In the genomic region with DNA sequence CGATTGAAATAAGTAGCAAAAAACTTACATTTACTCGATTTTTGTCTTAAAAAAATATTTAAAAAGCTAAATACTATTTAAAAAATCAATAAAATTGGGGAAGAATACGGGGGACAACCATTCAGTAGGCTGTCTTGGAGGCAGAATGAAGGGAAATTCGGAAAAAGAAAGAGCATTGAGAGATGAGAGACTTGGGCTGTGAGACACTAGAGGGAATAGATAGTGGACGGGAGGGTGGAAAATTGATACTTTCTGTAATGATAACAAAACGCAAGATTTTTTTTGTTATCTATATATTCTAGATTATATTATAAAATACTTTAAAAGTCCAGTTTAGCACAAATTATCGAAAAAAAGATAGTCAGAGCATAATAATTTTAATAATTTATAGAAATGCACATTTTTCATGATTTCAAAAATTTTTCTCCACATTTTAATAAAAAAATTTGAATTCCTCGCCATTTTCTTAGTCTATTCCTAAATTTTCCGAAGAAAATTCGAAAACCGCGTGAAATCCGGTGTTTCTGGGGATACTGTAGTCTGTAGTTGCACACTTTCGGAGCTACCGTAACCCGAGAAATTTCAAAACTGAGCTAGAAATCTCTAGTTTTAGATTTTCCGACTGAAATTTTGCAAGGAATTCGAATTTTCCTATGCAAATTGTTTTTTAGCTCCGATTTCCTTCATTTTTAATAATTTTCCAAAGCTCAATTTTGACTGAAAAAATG, we compare ENCODE assay signal across 7 worm cellular contexts.
TF ChIP-seq lines count a peak whose summit lies in the region.

No protein-coding gene starts in this region.

TF ChIP-seq in whole organism, L1 larva, 84 proteins besides CTCF, POLR2A, EP300 and RAD21 (continues in another document):
- TF ChIP-seq alr-1 (tag; optimal IDR thresholded peaks at IDR 0.05; lab: Kevin White, UChicago; ENCODE audit: borderline replicate concordance) (no peak), isw-1 (GFP tag; IDR thresholded peaks at IDR 0.05; lab: Robert Waterston, UW) (no peak), nhr-20 (tag; optimal IDR thresholded peaks at IDR 0.05; lab: Kevin White, UChicago) (no peak), tbx-2 (tag; optimal IDR thresholded peaks at IDR 0.05; lab: Kevin White, UChicago) (no peak), nhr-84 (tag; optimal IDR thresholded peaks at IDR 0.05; lab: Kevin White, UChicago) (no peak), unc-86 (tag; optimal IDR thresholded peaks at IDR 0.05; lab: Kevin White, UChicago) (no peak), fkh-10 (GFP tag; optimal IDR thresholded peaks at IDR 0.05; lab: Kevin White, UChicago) (no peak), nhr-19 (GFP tag; conservative IDR thresholded peaks at IDR 0.05; lab: Robert Waterston, UW) (no peak), unc-98 (GFP tag; IDR thresholded peaks at IDR 0.05; lab: Robert Waterston, UW) (no peak), ceh-63 (GFP tag; optimal IDR thresholded peaks at IDR 0.05; lab: Kevin White, UChicago) (no peak), aha-1 (tag; optimal IDR thresholded peaks at IDR 0.05; lab: Kevin White, UChicago) (no peak), nhr-47 (tag; optimal IDR thresholded peaks at IDR 0.05; lab: Kevin White, UChicago) (no peak)

TF ChIP-seq in whole organism, L2 larva, 48 proteins besides CTCF, POLR2A, EP300 and RAD21:
- no peak for TF ChIP-seq nhr-21 (tag; optimal IDR thresholded peaks at IDR 0.05; lab: Kevin White, UChicago)
- TF ChIP-seq fos-1 (tag; optimal IDR thresholded peaks at IDR 0.05; lab: Kevin White, UChicago): peak; percentile 49
- TF ChIP-seq nhr-10 (tag; optimal IDR thresholded peaks at IDR 0.05; lab: Kevin White, UChicago): no peak
- TF ChIP-seq gmeb-1 (tag; optimal IDR thresholded peaks at IDR 0.05; lab: Kevin White, UChicago): peak; percentile 16
- TF ChIP-seq zag-1 (tag; optimal IDR thresholded peaks at IDR 0.05; lab: Kevin White, UChicago): no peak
- TF ChIP-seq lin-39 (tag; optimal IDR thresholded peaks at IDR 0.05; lab: Kevin White, UChicago): no peak

TF ChIP-seq in whole organism, L3 larva, 47 proteins besides CTCF, POLR2A, EP300 and RAD21:
- TF ChIP-seq ama-1 (optimal IDR thresholded peaks at IDR 0.05; lab: Kevin White, UChicago): no peak
- peak; percentile 84 for TF ChIP-seq elt-2 (tag; optimal IDR thresholded peaks at IDR 0.05; lab: Kevin White, UChicago)
- peak; percentile 19 for TF ChIP-seq ceh-28 (tag; optimal IDR thresholded peaks at IDR 0.05; lab: Kevin White, UChicago)

TF ChIP-seq in whole organism, L4 larva, 104 proteins besides CTCF, POLR2A, EP300 and RAD21 (continues in another document):
- peak; percentile 54 for TF ChIP-seq nhr-28 (tag; optimal IDR thresholded peaks at IDR 0.05; lab: Kevin White, UChicago)
- peak; percentile 41 for TF ChIP-seq hlh-11 (tag; optimal IDR thresholded peaks at IDR 0.05; lab: Kevin White, UChicago)
- TF ChIP-seq duxl-1 (tag; optimal IDR thresholded peaks at IDR 0.05; lab: Kevin White, UChicago; ENCODE audit: poor library complexity): peak; percentile 96
- no peak for TF ChIP-seq mep-1 (tag; optimal IDR thresholded peaks at IDR 0.05; lab: Kevin White, UChicago)
- TF ChIP-seq dpl-1 (GFP tag; optimal IDR thresholded peaks at IDR 0.05; lab: Kevin White, UChicago): peak; percentile 12
- TF ChIP-seq lim-7 (GFP tag; IDR thresholded peaks at IDR 0.05; lab: Robert Waterston, UW): no peak
- TF ChIP-seq mxl-2 (GFP tag; conservative IDR thresholded peaks at IDR 0.05; lab: Robert Waterston, UW): no peak
- no peak for TF ChIP-seq unc-130 (GFP tag; optimal IDR thresholded peaks at IDR 0.05; lab: Kevin White, UChicago)
- no peak for TF ChIP-seq zip-2 (tag; optimal IDR thresholded peaks at IDR 0.05; lab: Kevin White, UChicago)
- TF ChIP-seq nhr-10 (tag; optimal IDR thresholded peaks at IDR 0.05; lab: Kevin White, UChicago): no peak
- TF ChIP-seq pqm-1 (tag; optimal IDR thresholded peaks at IDR 0.05; lab: Kevin White, UChicago): peak; percentile 47
- TF ChIP-seq Y48G9A.11 (GFP tag; IDR thresholded peaks at IDR 0.05; lab: Robert Waterston, UW): peak; percentile 36; the same call in 1 of the 2 replicates
- TF ChIP-seq dve-1 (tag; optimal IDR thresholded peaks at IDR 0.05; lab: Kevin White, UChicago; ENCODE audit: insufficient read depth): peak; percentile 17
- no peak for TF ChIP-seq daf-16 (GFP tag; optimal IDR thresholded peaks at IDR 0.05; lab: Kevin White, UChicago)
- peak; percentile 25 for TF ChIP-seq daf-16 (tag; optimal IDR thresholded peaks at IDR 0.05; lab: Kevin White, UChicago)

TF ChIP-seq in whole organism, late embryonic, 69 proteins besides CTCF, POLR2A, EP300 and RAD21:
- TF ChIP-seq ceh-30 (tag; optimal IDR thresholded peaks at IDR 0.05; lab: Kevin White, UChicago) (no peak), elt-2 (tag; optimal IDR thresholded peaks at IDR 0.05; lab: Kevin White, UChicago) (peak; percentile 84)

TF ChIP-seq in whole organism, mixed stage, embryonic, 35 proteins besides CTCF, POLR2A, EP300 and RAD21:
- no peak for TF ChIP-seq elt-3 (tag; optimal IDR thresholded peaks at IDR 0.05; lab: Kevin White, UChicago)
- no peak for TF ChIP-seq lin-32 (GFP tag; optimal IDR thresholded peaks at IDR 0.05; lab: Kevin White, UChicago)
- peak; percentile 44 for TF ChIP-seq lsy-2 (tag; optimal IDR thresholded peaks at IDR 0.05; lab: Kevin White, UChicago)
TF ChIP-seq in whole organism, mixed stage, embryonic: peak in this region for 1.

TF ChIP-seq in whole organism, young adult, 124 proteins besides CTCF, POLR2A, EP300 and RAD21:
- TF ChIP-seq ztf-3 (GFP tag; optimal IDR thresholded peaks at IDR 0.05; lab: Kevin White, UChicago) (no peak), athp-1 (tag; optimal IDR thresholded peaks at IDR 0.05; lab: Kevin White, UChicago) (peak; percentile 42), ztf-26 (tag; optimal IDR thresholded peaks at IDR 0.05; lab: Kevin White, UChicago) (no peak), F57C9.4 (tag; optimal IDR thresholded peaks at IDR 0.05; lab: Kevin White, UChicago) (no peak), Y67H2A.10 (GFP tag; conservative IDR thresholded peaks at IDR 0.05; lab: Robert Waterston, UW) (no peak), snpc-1.1 (tag; optimal IDR thresholded peaks at IDR 0.05; lab: Kevin White, UChicago; ENCODE audit: insufficient read depth) (no peak), lin-35 (GFP tag; optimal IDR thresholded peaks at IDR 0.05; lab: Kevin White, UChicago) (no peak), ceh-79 (tag; optimal IDR thresholded peaks at IDR 0.05; lab: Kevin White, UChicago) (no peak), madf-6 (GFP tag; IDR thresholded peaks at IDR 0.05; lab: Robert Waterston, UW) (peak; percentile 54), cebp-2 (GFP tag; IDR thresholded peaks at IDR 0.05; lab: Robert Waterston, UW) (no peak), bed-2 (GFP tag; IDR thresholded peaks at IDR 0.05; lab: Robert Waterston, UW) (no peak), mes-4 (tag; optimal IDR thresholded peaks at IDR 0.05; lab: Kevin White, UChicago) (no peak), F37B4.10 (GFP tag; IDR thresholded peaks at IDR 0.05; lab: Robert Waterston, UW) (no peak), attf-3 (GFP tag; conservative IDR thresholded peaks at IDR 0.05; lab: Robert Waterston, UW) (no peak), ceh-91 (GFP tag; IDR thresholded peaks at IDR 0.05; lab: Robert Waterston, UW) (no peak), mcd-1 (GFP tag; IDR thresholded peaks at IDR 0.05; lab: Robert Waterston, UW) (0 out of 2 replicates have a peak, but pooled peaks have one; percentile 10), unc-62 (GFP tag; optimal IDR thresholded peaks at IDR 0.05; lab: Kevin White, UChicago) (no peak), tbx-9 (tag; optimal IDR thresholded peaks at IDR 0.05; lab: Kevin White, UChicago; ENCODE audit: borderline replicate concordance) (no peak), ztf-6 (GFP tag; IDR thresholded peaks at IDR 0.05; lab: Robert Waterston, UW) (no peak), C17E4.6 (GFP tag; IDR thresholded peaks at IDR 0.05; lab: Robert Waterston, UW) (no peak), ztf-25 (GFP tag; IDR thresholded peaks at IDR 0.05; lab: Robert Waterston, UW) (no peak), hmg-1.2 (GFP tag; IDR thresholded peaks at IDR 0.05; lab: Robert Waterston, UW) (peak; percentile 30; the same call in 1 of the 2 replicates), nfya-2 (GFP tag; IDR thresholded peaks at IDR 0.05; lab: Robert Waterston, UW) (no peak), lir-1 (GFP tag; conservative IDR thresholded peaks at IDR 0.05; lab: Robert Waterston, UW) (no peak), ceh-27 (GFP tag; optimal IDR thresholded peaks at IDR 0.05; lab: Kevin White, UChicago) (no peak), xnd-1 (tag; optimal IDR thresholded peaks at IDR 0.05; lab: Kevin White, UChicago) (peak; percentile 57), hlh-12 (tag; optimal IDR thresholded peaks at IDR 0.05; lab: Kevin White, UChicago) (no peak), T07F8.4 (tag; optimal IDR thresholded peaks at IDR 0.05; lab: Kevin White, UChicago) (no peak), lsl-1 (GFP tag; optimal IDR thresholded peaks at IDR 0.05; lab: Kevin White, UChicago) (peak; percentile 92), B0261.1 (tag; optimal IDR thresholded peaks at IDR 0.05; lab: Kevin White, UChicago) (no peak), nhr-179 (tag; optimal IDR thresholded peaks at IDR 0.05; lab: Kevin White, UChicago) (no peak), lin-40 (tag; optimal IDR thresholded peaks at IDR 0.05; lab: Kevin White, UChicago) (no peak), rec-8 (tag; optimal IDR thresholded peaks at IDR 0.05; lab: Kevin White, UChicago) (no peak)
